Fruit fly (Drosophila melanogaster): ENCODE measurements around the gene CG5225.

- TF ChIP-seq CG8478 (optimal IDR thresholded peaks at IDR 0.05) (no peak), CTCF (optimal IDR thresholded peaks at IDR 0.05) (no peak)
These were observed 39.2 kb downstream of the CG5225 start for dm6 chr3R:17067721-17068120.

Measured in S2 (cell line).